Fruit fly (Drosophila melanogaster) whole organism, adult: ENCODE data around the gene CG13021.

ENCODE experiments used
- CG11617 ChIP-seq: fragments of 200-800 bp; sonication (Bioruptor generic); optimal IDR thresholded peaks from 2 replicates; lab custom pipeline; 2017; ENCODE audit warnings: mild to moderate bottlenecking, missing biosample characterization, missing genetic modification reagents, missing genetic modification characterization
- CG12768 ChIP-seq: fragments of 200-800 bp; sonication (Bioruptor generic); optimal IDR thresholded peaks from 2 replicates; lab custom pipeline; 2017; ENCODE audit warnings: missing biosample characterization, missing genetic modification characterization, mild to moderate bottlenecking, moderate library complexity, missing genetic modification reagents
- CG14711 ChIP-seq: fragments of 200-800 bp; sonication (Bioruptor generic); optimal IDR thresholded peaks from 2 replicates; lab custom pipeline; 2018; ENCODE audit warnings: missing biosample characterization, mild to moderate bottlenecking, missing genetic modification characterization, moderate library complexity
- CG1620 ChIP-seq: fragments of 200-800 bp; sonication (Bioruptor generic); optimal IDR thresholded peaks from 2 replicates; lab custom pipeline; 2016; ENCODE audit warnings: missing biosample characterization, missing genetic modification characterization
- CG33017 ChIP-seq: fragments of 200-800 bp; sonication (Bioruptor generic); optimal IDR thresholded peaks from 2 replicates; lab custom pipeline; 2018; ENCODE audit warnings: missing biosample characterization, mild to moderate bottlenecking, missing genetic modification characterization, moderate library complexity
- CG5204 ChIP-seq: fragments of 200-800 bp; sonication (Bioruptor generic); optimal IDR thresholded peaks from 2 replicates; lab custom pipeline; 2016; ENCODE audit warnings: missing biosample characterization, missing genetic modification characterization
- CG7045 ChIP-seq: fragments of 200-800 bp; sonication (Bioruptor generic); optimal IDR thresholded peaks from 2 replicates; lab custom pipeline; 2017; ENCODE audit warnings: missing biosample characterization, mild to moderate bottlenecking, missing genetic modification characterization
- CG7101 ChIP-seq: fragments of 200-800 bp; sonication (Bioruptor generic); optimal IDR thresholded peaks from 2 replicates; lab custom pipeline; 2018; ENCODE audit warnings: missing biosample characterization, mild to moderate bottlenecking, missing genetic modification characterization, moderate library complexity
- Clk ChIP-seq: fragments of 200-800 bp; sonication (Bioruptor generic); optimal IDR thresholded peaks from 2 replicates; lab custom pipeline; 2017; ENCODE audit warnings: missing biosample characterization, missing genetic modification characterization
- Crg-1 ChIP-seq: fragments of 200-800 bp; sonication (Bioruptor generic); optimal IDR thresholded peaks from 2 replicates; lab custom pipeline; 2016; ENCODE audit warnings: missing biosample characterization, missing genetic modification characterization
- Hr96 ChIP-seq: fragments of 200-800 bp; sonication (Bioruptor generic); optimal IDR thresholded peaks from 2 replicates; lab custom pipeline; 2016; ENCODE audit warnings: missing biosample characterization, missing genetic modification characterization
- Mnt ChIP-seq: fragments of 200-800 bp; sonication (Bioruptor generic); optimal IDR thresholded peaks from 2 replicates; lab custom pipeline; 2016; ENCODE audit warnings: missing biosample characterization, mild to moderate bottlenecking, missing genetic modification characterization
- bab1 ChIP-seq: fragments of 200-800 bp; sonication (Bioruptor generic); optimal IDR thresholded peaks from 3 replicates; lab custom pipeline; 2019; ENCODE audit warnings: missing biosample characterization, mild to moderate bottlenecking, missing genetic modification characterization, moderate library complexity
- cic ChIP-seq: fragments of 200-800 bp; sonication (Bioruptor generic); optimal IDR thresholded peaks from 2 replicates; lab custom pipeline; 2017; ENCODE audit warnings: missing biosample characterization, mild to moderate bottlenecking, missing genetic modification characterization, moderate library complexity
- cnc ChIP-seq, 2 experiments: fragments of >200 bp; optimal IDR thresholded peaks; 2 replicates each; lab custom pipeline; 2017
- kay ChIP-seq: fragments of 200-800 bp; sonication (Bioruptor generic); peaks from one replicate; lab custom pipeline; 2016; ENCODE audit warnings: missing biosample characterization, missing genetic modification characterization, borderline replicate concordance
- ovo ChIP-seq: fragments of 200-800 bp; sonication (Bioruptor generic); optimal IDR thresholded peaks from 2 replicates; lab custom pipeline; 2016; ENCODE audit warnings: missing biosample characterization, missing genetic modification characterization
- pad ChIP-seq: fragments of 200-800 bp; sonication (Bioruptor generic); optimal IDR thresholded peaks from 3 replicates; lab custom pipeline; 2017; ENCODE audit warnings: missing biosample characterization, missing genetic modification characterization, mild to moderate bottlenecking, moderate library complexity, missing genetic modification reagents
- tj ChIP-seq: fragments of 200-800 bp; sonication (Bioruptor generic); optimal IDR thresholded peaks from 3 replicates; lab custom pipeline; 2017; ENCODE audit warnings: missing biosample characterization, mild to moderate bottlenecking, missing genetic modification characterization, moderate library complexity
- toe ChIP-seq: fragments of 200-800 bp; sonication (Bioruptor generic); optimal IDR thresholded peaks from 2 replicates; lab custom pipeline; 2016; ENCODE audit warnings: missing biosample characterization, missing genetic modification characterization

CG13021 gene

DNA sequence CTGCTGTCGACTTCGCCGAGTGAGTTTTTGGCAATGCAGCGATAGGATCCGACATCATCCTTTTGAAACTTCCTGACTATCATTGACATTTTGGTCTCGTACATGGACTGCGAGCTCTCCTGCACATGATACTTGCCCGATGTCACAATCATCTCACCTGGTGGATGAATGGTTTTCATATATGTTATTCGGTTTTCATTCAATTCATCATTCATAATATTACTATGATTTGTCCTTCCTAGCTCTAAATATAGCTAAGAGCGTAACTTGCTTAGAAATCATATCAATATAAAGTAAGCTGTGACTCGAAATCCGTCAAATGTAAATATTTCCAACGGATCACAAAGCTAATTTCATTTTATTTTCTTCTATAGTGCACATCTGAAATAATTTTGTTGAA is at the start of gene CG13021:
Gene CG13021 (plus strand): TSS at position 301 of the 400 bp plus-strand sequence.
- TF ChIP-seq CG14711 (no peak), CG33017 (tag; lab: Kevin White, UChicago) (no peak)

dm6 chrX:3465551-3465950 is 48.6 kb upstream of the CG13021 start:
- TF ChIP-seq bab1 (GFP tag; lab: Kevin White, UChicago) (no peak), Crg-1 (GFP tag; lab: Kevin White, UChicago) (no peak), CG5204 (GFP tag; lab: Kevin White, UChicago) (no peak), CG7045 (GFP tag; lab: Kevin White, UChicago) (no peak), toe (no peak), pad (GFP tag; lab: Kevin White, UChicago) (no peak), tj (no peak), Hr96 (GFP tag; lab: Kevin White, UChicago) (no peak), Clk (GFP tag; lab: Kevin White, UChicago) (no peak), kay (GFP tag; lab: Kevin White, UChicago) (no peak), CG33017 (tag; lab: Kevin White, UChicago) (no peak), ovo (no peak), CG14711 (no peak), CG12768 (GFP tag; lab: Kevin White, UChicago) (no peak), CG11617 (GFP tag; lab: Kevin White, UChicago) (no peak), CG1620 (GFP tag; lab: Kevin White, UChicago) (no peak)

DNA sequence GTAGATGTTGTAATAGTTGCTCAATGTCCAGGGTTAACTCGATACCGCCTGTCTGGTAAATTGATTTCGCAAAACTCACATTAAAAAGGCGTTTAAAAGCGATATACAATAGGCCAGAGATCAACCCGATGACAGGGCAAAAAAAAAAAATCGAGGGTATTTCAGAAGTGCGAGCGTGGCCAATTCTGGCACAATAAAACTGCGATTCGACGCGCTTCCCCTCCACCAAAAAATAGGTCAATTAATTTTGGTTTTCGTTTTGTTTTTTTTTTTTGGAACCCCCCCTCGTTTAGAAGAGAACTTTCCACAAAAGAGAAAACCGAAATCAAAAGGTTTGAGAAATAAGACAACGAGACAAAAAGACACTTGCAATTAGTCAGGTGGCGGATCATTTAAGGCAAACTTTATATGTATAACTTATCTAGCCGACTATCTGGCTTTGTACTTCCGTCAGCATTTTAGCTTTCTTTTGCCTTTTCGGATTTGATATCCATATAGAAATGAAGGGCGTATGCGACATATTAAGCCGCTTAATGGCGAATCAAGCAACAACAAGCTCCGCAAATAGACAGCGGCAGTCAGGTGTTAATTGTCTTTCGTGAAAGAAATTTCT is 43.5 kb upstream of the CG13021 start:
- TF ChIP-seq kay (GFP tag; lab: Kevin White, UChicago): no peak
- peak; percentile 74 for TF ChIP-seq tj
- TF ChIP-seq pad (GFP tag; lab: Kevin White, UChicago): peak; percentile 67

DNA sequence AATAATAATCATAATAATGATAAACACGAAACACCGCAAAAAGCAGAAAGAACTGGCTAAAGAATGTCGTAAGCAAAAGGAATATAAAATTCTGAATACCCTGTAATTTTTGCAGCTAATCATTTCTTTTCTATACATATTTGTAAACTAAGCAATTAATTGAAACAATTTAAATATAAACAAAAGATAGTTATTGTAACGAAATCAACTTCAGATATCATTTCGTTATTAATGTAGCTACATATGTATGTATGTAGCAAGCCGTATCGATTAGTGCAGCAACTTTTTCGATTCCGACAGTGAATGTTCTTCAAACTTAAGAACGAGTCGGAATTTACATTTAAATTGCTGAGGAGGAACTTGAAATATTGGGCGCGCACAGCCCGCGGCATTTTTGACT is 40.5 kb upstream of the CG13021 start:
- TF ChIP-seq ovo (no peak), bab1 (GFP tag; lab: Kevin White, UChicago) (peak; percentile 4), tj (peak; percentile 20)

DNA sequence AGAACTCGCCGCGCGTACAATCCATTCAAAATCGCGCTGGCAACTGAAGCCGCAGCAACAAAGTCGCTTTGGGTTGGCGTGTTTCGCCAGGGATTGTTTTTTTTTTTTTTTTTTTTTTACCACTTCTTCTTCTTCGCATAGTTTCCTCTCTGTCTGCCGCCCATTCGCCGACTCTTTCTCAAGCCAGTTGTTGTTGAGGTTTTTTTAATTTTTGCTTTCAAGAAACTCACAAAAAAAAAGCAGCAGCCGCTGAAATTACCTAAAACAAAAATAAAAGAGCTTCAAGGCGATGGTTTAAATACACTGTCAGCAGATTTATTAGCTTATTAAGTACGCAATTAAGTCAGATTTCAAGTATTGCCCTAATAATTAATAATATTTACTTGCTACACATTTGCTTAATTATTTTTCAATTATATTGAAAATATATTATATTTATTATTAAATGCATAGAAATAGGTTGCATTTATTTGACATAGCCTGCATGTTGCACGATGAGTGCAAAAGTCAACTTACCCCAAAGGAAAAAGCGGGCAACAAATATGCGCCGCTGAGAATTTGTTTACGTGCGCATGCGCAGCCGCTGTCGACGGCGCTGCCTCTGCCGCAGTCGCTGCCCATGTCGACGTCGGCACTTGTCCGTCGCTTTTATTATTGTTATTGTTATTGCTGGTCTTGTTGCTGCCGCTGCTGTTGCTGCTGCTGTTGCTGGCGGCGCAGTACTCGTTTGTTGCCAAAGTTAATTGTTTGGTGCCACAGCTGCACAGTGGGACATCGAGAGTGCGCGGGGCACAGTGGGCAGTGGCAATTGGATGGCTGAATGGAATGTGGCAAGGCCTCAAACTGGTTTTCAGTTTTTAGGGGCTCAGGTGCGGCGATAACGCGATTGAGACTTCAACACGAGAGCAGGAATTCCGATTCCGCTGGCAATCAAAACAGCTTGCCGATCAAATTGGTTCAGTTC is 39.4 kb upstream of the CG13021 start, which contains the start of gene CG12206:
Gene CG12206 (minus strand): TSS at position 49 of the 964 bp plus-strand sequence.
- no peak for TF ChIP-seq CG7101 (tag; lab: Kevin White, UChicago)
- TF ChIP-seq tj: peak; percentile 90
- no peak for TF ChIP-seq CG14711
- TF ChIP-seq CG11617 (GFP tag; lab: Kevin White, UChicago): peak; percentile 13
- no peak for TF ChIP-seq cic (GFP tag; lab: Kevin White, UChicago)

DNA sequence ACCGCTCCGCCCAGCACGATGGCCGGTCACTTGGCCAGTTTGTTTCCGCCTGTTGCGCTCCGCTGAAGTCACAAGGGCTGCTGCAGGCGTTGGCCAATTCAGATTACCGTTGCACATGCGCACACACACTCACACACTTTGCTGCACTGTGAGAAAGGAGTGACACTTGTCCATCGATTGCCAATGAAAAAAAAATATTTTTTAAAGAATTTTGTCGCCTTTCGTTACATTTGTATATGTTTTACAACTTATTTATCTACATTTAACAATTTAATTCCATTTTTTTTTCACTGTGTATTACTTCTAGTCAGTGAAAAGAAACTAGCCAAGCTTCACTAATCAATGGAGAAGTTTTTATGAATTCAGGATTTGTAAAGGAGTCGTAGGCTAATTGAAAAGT is 38.1 kb upstream of the CG13021 start:
- TF ChIP-seq CG12768 (GFP tag; lab: Kevin White, UChicago) (no peak), cnc (optimal IDR thresholded peaks at IDR 0.05; lab: Kevin White, UChicago) (no peak), CG7045 (GFP tag; lab: Kevin White, UChicago) (no peak), CG7101 (tag; lab: Kevin White, UChicago) (no peak), tj (no peak), ovo (no peak), CG5204 (GFP tag; lab: Kevin White, UChicago) (no peak), Mnt (GFP tag; lab: Kevin White, UChicago) (no peak), Crg-1 (GFP tag; lab: Kevin White, UChicago) (no peak)

DNA sequence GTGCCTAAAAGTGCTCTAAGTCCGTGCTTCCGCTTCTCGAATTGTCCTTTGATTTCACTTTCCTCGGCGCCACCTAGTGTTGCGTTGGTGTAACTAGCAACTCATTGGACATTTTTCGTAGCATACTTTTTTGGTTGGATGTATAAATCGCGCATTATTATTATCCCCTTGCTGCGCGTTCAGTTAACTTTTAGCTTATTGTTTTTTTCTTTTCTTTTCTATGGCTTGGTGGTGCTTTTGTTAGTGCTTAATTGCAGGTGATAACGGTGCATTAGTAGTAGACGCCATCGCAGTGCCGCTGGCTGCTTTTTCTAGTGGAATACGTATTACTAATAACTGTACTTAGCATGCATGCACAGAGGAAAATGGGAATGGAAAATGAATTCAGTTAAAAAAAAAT is 33.1 kb upstream of the CG13021 start:
- TF ChIP-seq Mnt (GFP tag; lab: Kevin White, UChicago) (peak; percentile 16), Hr96 (GFP tag; lab: Kevin White, UChicago) (peak; percentile 40), CG14711 (peak; percentile 31), Clk (GFP tag; lab: Kevin White, UChicago) (no peak), toe (peak; percentile 19), ovo (peak; percentile 72), CG11617 (GFP tag; lab: Kevin White, UChicago) (peak; percentile 22), CG7101 (tag; lab: Kevin White, UChicago) (peak; percentile 37), kay (GFP tag; lab: Kevin White, UChicago) (no peak), cic (GFP tag; lab: Kevin White, UChicago) (peak; percentile 67), CG7045 (GFP tag; lab: Kevin White, UChicago) (no peak), bab1 (GFP tag; lab: Kevin White, UChicago) (peak; percentile 37), CG12768 (GFP tag; lab: Kevin White, UChicago) (peak; percentile 8), CG1620 (GFP tag; lab: Kevin White, UChicago) (no peak), Crg-1 (GFP tag; lab: Kevin White, UChicago) (peak; percentile 9), cnc (optimal IDR thresholded peaks at IDR 0.05; lab: Kevin White, UChicago) (no peak), CG33017 (tag; lab: Kevin White, UChicago) (peak; percentile 56), tj (peak; percentile 40), CG5204 (GFP tag; lab: Kevin White, UChicago) (no peak), pad (GFP tag; lab: Kevin White, UChicago) (peak; percentile 76)
